Worm (Caenorhabditis elegans) whole organism, young adult: ENCODE results near the gene F11G11.14.

Source experiments
- C17E4.6 ChIP-seq: fragments of 200-800 bp; sonication (Bioruptor generic); IDR thresholded peaks from 2 replicates; pipeline ENCODE4 v1.3.6; 2022; ENCODE audit warnings: missing genetic modification reagents, missing genetic modification characterization, missing compliant biosample characterization
- D2030.7 ChIP-seq: fragments of 200-800 bp; sonication (Bioruptor generic); IDR thresholded peaks from 2 replicates; pipeline ENCODE4 v1.3.6; 2022; ENCODE audit warnings: missing genetic modification reagents, missing genetic modification characterization, missing compliant biosample characterization
- F10E7.11 ChIP-seq: sonication (generic microtip); optimal IDR thresholded peaks from 2 replicates; lab custom pipeline; 2017; ENCODE audit warnings: mild to moderate bottlenecking, missing genetic modification characterization, moderate library complexity, missing compliant biosample characterization
- F33H1.4 ChIP-seq: fragments of 200-800 bp; sonication (Bioruptor generic); IDR thresholded peaks from 2 replicates; pipeline ENCODE4 v1.3.6; 2022; ENCODE audit warnings: missing genetic modification reagents, missing genetic modification characterization, missing compliant biosample characterization
- F57A8.1 ChIP-seq: fragments of 200-800 bp; sonication (Bioruptor generic); optimal IDR thresholded peaks from 2 replicates; lab custom pipeline; 2018; ENCODE audit warnings: mild to moderate bottlenecking, missing genetic modification characterization, moderate library complexity, missing compliant biosample characterization
- T26A5.8 ChIP-seq: sonication (generic microtip); optimal IDR thresholded peaks from 2 replicates; lab custom pipeline; 2016; ENCODE audit warnings: missing genetic modification characterization, missing compliant biosample characterization
- Y95B8A.8 ChIP-seq: fragments of 200-800 bp; sonication (Bioruptor generic); IDR thresholded peaks from 2 replicates; pipeline ENCODE4 v1.3.6; 2022; ENCODE audit warnings: missing genetic modification reagents, missing genetic modification characterization, missing compliant biosample characterization
- ama-1 ChIP-seq, 3 experiments: fragments of 150-350 bp in 1 of 3; sonication (generic microtip) in 2 of 3; optimal IDR thresholded peaks; 2 replicates each; lab custom pipeline; 2014 to 2018; ENCODE audit warnings: missing biosample characterization in 2 of 3, missing genetic modification characterization in 2 of 3, missing genetic modification reagents in 2 of 3
- aptf-3 ChIP-seq: fragments of 200-800 bp; sonication (Bioruptor generic); IDR thresholded peaks from 2 replicates; pipeline ENCODE4 v1.3.6; 2022; ENCODE audit warnings: missing genetic modification characterization, missing compliant biosample characterization
- atf-7 ChIP-seq: sonication (generic microtip); optimal IDR thresholded peaks from 2 replicates; lab custom pipeline; 2017; ENCODE audit warnings: mild to moderate bottlenecking, missing genetic modification characterization, missing compliant biosample characterization
- attf-3 ChIP-seq: fragments of 200-800 bp; sonication (Bioruptor generic); conservative IDR thresholded peaks from 2 replicates; pipeline ENCODE4 v1.3.6; 2022; ENCODE audit warnings: missing genetic modification reagents, missing genetic modification characterization, missing compliant biosample characterization
- attf-6 ChIP-seq: fragments of 200-800 bp; sonication (Bioruptor generic); IDR thresholded peaks from 2 replicates; pipeline ENCODE4 v1.3.6; 2022; ENCODE audit warnings: missing genetic modification reagents, missing genetic modification characterization, missing compliant biosample characterization
- cebp-1 ChIP-seq, 2 experiments: fragments of 200-800 bp in 1 of 2; sonication (Bioruptor generic) in 1 of 2; sonication (generic microtip) in 1 of 2; IDR thresholded peaks in 1 of 2; optimal IDR thresholded peaks in 1 of 2; 2 replicates each; pipeline versions ENCODE4 v1.3.6 to Lab custom; 2017 to 2022; ENCODE audit warnings: missing compliant biosample characterization in 2 of 2, missing genetic modification characterization in 2 of 2, mild to moderate bottlenecking in 1 of 2, missing genetic modification reagents in 1 of 2, moderate library complexity in 1 of 2
- ceh-27 ChIP-seq: fragments of 200-800 bp; sonication (Bioruptor generic); optimal IDR thresholded peaks from 2 replicates; lab custom pipeline; 2018; ENCODE audit warnings: mild to moderate bottlenecking, missing genetic modification characterization, moderate library complexity, missing compliant biosample characterization
- die-1 ChIP-seq: sonication (generic microtip); optimal IDR thresholded peaks from 2 replicates; lab custom pipeline; 2016; ENCODE audit warnings: missing genotype, mild to moderate bottlenecking, missing genetic modification characterization, missing compliant biosample characterization
- dox-1 ChIP-seq: fragments of 200-800 bp; sonication (Bioruptor generic); IDR thresholded peaks from 2 replicates; pipeline ENCODE4 v1.3.6; 2022; ENCODE audit warnings: missing genetic modification reagents, missing genetic modification characterization, missing compliant biosample characterization
- dpff-1 ChIP-seq: sonication (generic microtip); optimal IDR thresholded peaks from 2 replicates; lab custom pipeline; 2017; ENCODE audit warnings: mild to moderate bottlenecking, missing genetic modification characterization, missing compliant biosample characterization
- dpl-1 ChIP-seq: fragments of 150-350 bp; optimal IDR thresholded peaks from 2 replicates; lab custom pipeline; 2014; ENCODE audit warnings: missing biosample characterization, missing genetic modification reagents, missing genetic modification characterization
- efl-1 ChIP-seq: fragments of 150-350 bp; optimal IDR thresholded peaks from 2 replicates; lab custom pipeline; 2014; ENCODE audit warnings: missing biosample characterization, missing genetic modification reagents, missing genetic modification characterization
- egl-18 ChIP-seq: fragments of 200-800 bp; sonication (Bioruptor generic); IDR thresholded peaks from 2 replicates; pipeline ENCODE4 v1.3.6; 2022; ENCODE audit warnings: missing genetic modification reagents, missing genetic modification characterization, missing compliant biosample characterization
- ets-4 ChIP-seq: fragments of 200-800 bp; sonication (Bioruptor generic); optimal IDR thresholded peaks from 2 replicates; lab custom pipeline; 2018; ENCODE audit warnings: mild to moderate bottlenecking, missing genetic modification characterization, missing compliant biosample characterization
- gei-17 ChIP-seq: fragments of 200-800 bp; sonication (Bioruptor generic); optimal IDR thresholded peaks from 2 replicates; lab custom pipeline; 2018; ENCODE audit warnings: mild to moderate bottlenecking, missing genetic modification characterization, missing compliant biosample characterization
- hlh-26 ChIP-seq: fragments of 200-800 bp; sonication (Bioruptor generic); conservative IDR thresholded peaks from 2 replicates; pipeline ENCODE4 v1.3.6; 2022; ENCODE audit warnings: missing genetic modification reagents, missing genetic modification characterization, missing compliant biosample characterization
- hmg-1.2 ChIP-seq: fragments of 200-800 bp; sonication (Bioruptor generic); IDR thresholded peaks from 2 replicates; pipeline ENCODE4 v1.3.6; 2022; ENCODE audit warnings: missing genetic modification reagents, missing genetic modification characterization, missing compliant biosample characterization
- hsf-1 ChIP-seq: fragments of 200-800 bp; sonication (Bioruptor generic); IDR thresholded peaks from 2 replicates; pipeline ENCODE4 v1.3.6; 2022; ENCODE audit warnings: missing genetic modification reagents, missing genetic modification characterization, missing compliant biosample characterization
- let-526 ChIP-seq: fragments of 200-800 bp; sonication (Bioruptor generic); IDR thresholded peaks from 2 replicates; pipeline ENCODE4 v1.3.6; 2022; ENCODE audit warnings: missing genetic modification reagents, missing genetic modification characterization, missing compliant biosample characterization
- lin-40 ChIP-seq: sonication (generic microtip); optimal IDR thresholded peaks from 2 replicates; lab custom pipeline; 2016; ENCODE audit warnings: missing genetic modification characterization, mild to moderate bottlenecking, missing compliant biosample characterization, missing genotype, missing genetic modification reagents
- lin-54 ChIP-seq: fragments of 200-800 bp; sonication (Bioruptor generic); optimal IDR thresholded peaks from 2 replicates; lab custom pipeline; 2018; ENCODE audit warnings: mild to moderate bottlenecking, missing genetic modification characterization, missing compliant biosample characterization
- lsl-1 ChIP-seq: fragments of 200-800 bp; sonication (Bioruptor generic); optimal IDR thresholded peaks from 2 replicates; lab custom pipeline; 2018; ENCODE audit warnings: mild to moderate bottlenecking, missing genetic modification characterization, moderate library complexity, missing compliant biosample characterization
- madf-6 ChIP-seq: fragments of 200-800 bp; sonication (Bioruptor generic); IDR thresholded peaks from 2 replicates; pipeline ENCODE4 v1.3.6; 2022; ENCODE audit warnings: missing genetic modification reagents, missing genetic modification characterization, missing compliant biosample characterization
- madf-8 ChIP-seq: fragments of 200-800 bp; sonication (Bioruptor generic); conservative IDR thresholded peaks from 2 replicates; pipeline ENCODE4 v1.3.6; 2022; ENCODE audit warnings: missing genetic modification reagents, missing genetic modification characterization, missing compliant biosample characterization
- nfyb-1 ChIP-seq: fragments of 200-800 bp; sonication (Bioruptor generic); IDR thresholded peaks from 2 replicates; pipeline ENCODE4 v1.3.6; 2022; ENCODE audit warnings: missing genetic modification reagents, missing genetic modification characterization, missing compliant biosample characterization
- nhr-80 ChIP-seq: sonication (generic microtip); optimal IDR thresholded peaks from 2 replicates; lab custom pipeline; 2016; ENCODE audit warnings: missing genetic modification characterization, missing compliant biosample characterization
- pha-4 ChIP-seq: fragments of 150-350 bp; sonication (generic microtip); optimal IDR thresholded peaks from 2 replicates; lab custom pipeline; 2014; ENCODE audit warnings: missing biosample characterization, missing genetic modification reagents, missing genetic modification characterization
- snpc-1.1 ChIP-seq: sonication (generic microtip); optimal IDR thresholded peaks from 2 replicates; lab custom pipeline; 2017; ENCODE audit warnings: missing genetic modification characterization, mild to moderate bottlenecking, missing compliant biosample characterization, antibody characterized with exemption, moderate library complexity, missing genotype, missing genetic modification reagents; ENCODE audit not compliant: insufficient read depth
- snpc-1.3 ChIP-seq: sonication (generic microtip); optimal IDR thresholded peaks from 2 replicates; lab custom pipeline; 2017; ENCODE audit warnings: missing genetic modification characterization, mild to moderate bottlenecking, missing compliant biosample characterization, antibody characterized with exemption, moderate library complexity, missing genotype, missing genetic modification reagents; ENCODE audit not compliant: insufficient read depth
- snpc-4 ChIP-seq, 5 experiments: fragments of 150-350 bp in 1 of 5; sonication (generic microtip) in 4 of 5; optimal IDR thresholded peaks; 2 replicates each; lab custom pipeline; 2014 to 2018; ENCODE audit warnings: missing genetic modification characterization in 5 of 5, missing biosample characterization in 3 of 5, antibody characterized with exemption in 2 of 5, mild to moderate bottlenecking in 2 of 5, missing compliant biosample characterization in 2 of 5, missing genotype in 2 of 5, moderate library complexity in 2 of 5, missing genetic modification reagents in 1 of 5
- somi-1 ChIP-seq: fragments of 200-800 bp; sonication (Bioruptor generic); optimal IDR thresholded peaks from 2 replicates; lab custom pipeline; 2018; ENCODE audit warnings: mild to moderate bottlenecking, missing genetic modification characterization, missing compliant biosample characterization
- tbp1 ChIP-seq: fragments of 200-800 bp; sonication (Bioruptor generic); optimal IDR thresholded peaks from 2 replicates; lab custom pipeline; 2018; ENCODE audit warnings: mild to moderate bottlenecking, missing genetic modification characterization, missing compliant biosample characterization
- unc-130 ChIP-seq: sonication (generic microtip); optimal IDR thresholded peaks from 2 replicates; lab custom pipeline; 2016; ENCODE audit warnings: missing genetic modification reagents, missing genetic modification characterization, missing compliant biosample characterization
- ztf-18 ChIP-seq: sonication (generic microtip); optimal IDR thresholded peaks from 2 replicates; lab custom pipeline; 2016; ENCODE audit warnings: missing genotype, mild to moderate bottlenecking, missing genetic modification characterization, missing compliant biosample characterization
- ztf-6 ChIP-seq: fragments of 200-800 bp; sonication (Bioruptor generic); IDR thresholded peaks from 2 replicates; pipeline ENCODE4 v1.3.6; 2022; ENCODE audit warnings: missing genetic modification reagents, missing genetic modification characterization, missing compliant biosample characterization

F11G11.14 gene

ce11 chrII:4879629-4880028 lies 16.1 kb downstream of the F11G11.14 start, which contains the start of gene gst-6:
Gene gst-6, plus strand, starts transcription at chrII:4879891.
- TF ChIP-seq nhr-80 (tag; lab: Kevin White, UChicago) (peak; percentile 29), atf-7 (no peak)

ce11 chrII:4881727-4882126 lies 18.2 kb downstream of the F11G11.14 start, which contains the start of gene gst-7:
Gene gst-7, plus strand, starts transcription at chrII:4882062.
- no peak for TF ChIP-seq pha-4 (tag; lab: Kevin White, UChicago)
- TF ChIP-seq snpc-4 (GFP tag; optimal IDR thresholded peaks at IDR 0.05; lab: Kevin White, UChicago): no peak
- no peak for TF ChIP-seq snpc-4 (tag; optimal IDR thresholded peaks at IDR 0.05; lab: Kevin White, UChicago)
- TF ChIP-seq ztf-18: no peak
- TF ChIP-seq aptf-3: 0 out of 2 replicates have a peak, but pooled peaks have one; percentile 60
- TF ChIP-seq ztf-6 (GFP tag; lab: Robert Waterston, UW): no peak
- no peak for TF ChIP-seq atf-7
- no peak for TF ChIP-seq dpff-1 (tag; lab: Kevin White, UChicago)
- TF ChIP-seq snpc-1.3 (tag; lab: Kevin White, UChicago): no peak
- TF ChIP-seq hsf-1 (GFP tag; lab: Robert Waterston, UW): peak; percentile 44; the same call in 1 of the 2 replicates
- TF ChIP-seq gei-17 (GFP tag; lab: Kevin White, UChicago): no peak
- TF ChIP-seq snpc-1.1: no peak
- no peak for TF ChIP-seq ets-4 (GFP tag; lab: Kevin White, UChicago)
- TF ChIP-seq egl-18 (GFP tag; lab: Robert Waterston, UW): no peak
- TF ChIP-seq let-526 (GFP tag; lab: Robert Waterston, UW): no peak
- no peak for TF ChIP-seq ama-1 (optimal IDR thresholded peaks at IDR 0.05; lab: Kevin White, UChicago)
- no peak for TF ChIP-seq ama-1 (GFP tag; optimal IDR thresholded peaks at IDR 0.05; lab: Kevin White, UChicago)
- TF ChIP-seq T26A5.8: no peak
- peak; percentile 25; the same call in 1 of the 2 replicates for TF ChIP-seq D2030.7 (GFP tag; lab: Robert Waterston, UW)
- TF ChIP-seq attf-6 (GFP tag; lab: Robert Waterston, UW): no peak
- TF ChIP-seq unc-130 (GFP tag; lab: Kevin White, UChicago): no peak
- no peak for TF ChIP-seq die-1 (tag; lab: Kevin White, UChicago)
- TF ChIP-seq C17E4.6 (GFP tag; lab: Robert Waterston, UW): no peak
- peak; percentile 41 for TF ChIP-seq tbp1 (GFP tag; lab: Kevin White, UChicago)
- TF ChIP-seq dpl-1 (GFP tag; lab: Kevin White, UChicago): peak; percentile 48
- TF ChIP-seq madf-6 (GFP tag; lab: Robert Waterston, UW): peak; percentile 72
- TF ChIP-seq F33H1.4: no peak
- TF ChIP-seq F10E7.11: no peak
- TF ChIP-seq hmg-1.2 (GFP tag; lab: Robert Waterston, UW): peak; percentile 58; the same call in 1 of the 2 replicates
- no peak for TF ChIP-seq Y95B8A.8 (GFP tag; lab: Robert Waterston, UW)
- TF ChIP-seq hlh-26 (GFP tag; lab: Robert Waterston, UW): no peak
- 0 out of 2 replicates have a peak, but pooled peaks have one; percentile 7 for TF ChIP-seq dox-1 (GFP tag; lab: Robert Waterston, UW)
- peak; percentile 10 for TF ChIP-seq lsl-1 (GFP tag; lab: Kevin White, UChicago)
- no peak for TF ChIP-seq attf-3
- peak; percentile 38 for TF ChIP-seq ceh-27 (GFP tag; lab: Kevin White, UChicago)
- peak; percentile 18 for TF ChIP-seq lin-54 (GFP tag; lab: Kevin White, UChicago)
- TF ChIP-seq nfyb-1 (GFP tag; lab: Robert Waterston, UW): 0 out of 2 replicates have a peak, but pooled peaks have one; percentile 32
- peak; percentile 58 for TF ChIP-seq nhr-80 (tag; lab: Kevin White, UChicago)
- no peak for TF ChIP-seq cebp-1 (GFP tag; IDR thresholded peaks at IDR 0.05; lab: Robert Waterston, UW)
- peak; percentile 1 for TF ChIP-seq cebp-1 (tag; optimal IDR thresholded peaks at IDR 0.05; lab: Kevin White, UChicago)
- TF ChIP-seq somi-1 (GFP tag; lab: Kevin White, UChicago): no peak
- peak; percentile 35; the same call in 1 of the 2 replicates for TF ChIP-seq madf-8 (GFP tag; lab: Robert Waterston, UW)
- TF ChIP-seq lin-40 (tag; lab: Kevin White, UChicago): peak; percentile 28
- TF ChIP-seq efl-1 (GFP tag; lab: Kevin White, UChicago): peak; percentile 68
- no peak for TF ChIP-seq F57A8.1 (GFP tag; lab: Kevin White, UChicago)
